Fruit fly (Drosophila melanogaster) whole organism, embryonic: ENCODE data around the gene Traf4.

Experiments used
- Ada2b ChIP-seq: fragments of 200-800 bp; sonication (Bioruptor generic); IDR thresholded peaks from 2 replicates; pipeline ENCODE4 v1.3.6; 2022; ENCODE audit warnings: missing biosample characterization, missing genetic modification characterization
- Aef1 ChIP-seq: fragments of 200-800 bp; sonication (Bioruptor generic); IDR thresholded peaks from 3 replicates; pipeline ENCODE4 v1.3.6; 2022; ENCODE audit warnings: missing biosample characterization, missing genetic modification characterization
- Asciz ChIP-seq: fragments of 200-800 bp; sonication (Bioruptor generic); optimal IDR thresholded peaks from 2 replicates; lab custom pipeline; 2017; ENCODE audit warnings: missing biosample characterization, mild to moderate bottlenecking, missing genetic modification characterization, missing genetic modification reagents
- CG10979 ChIP-seq: fragments of 200-800 bp; sonication (Bioruptor generic); optimal IDR thresholded peaks from 2 replicates; lab custom pipeline; 2018; ENCODE audit warnings: missing biosample characterization, mild to moderate bottlenecking, missing genetic modification characterization, moderate library complexity
- CG11695 ChIP-seq: fragments of 200-800 bp; sonication (Bioruptor generic); IDR thresholded peaks from 3 replicates; pipeline ENCODE4 v1.3.6; 2022; ENCODE audit warnings: missing biosample characterization, missing genetic modification characterization
- CG12299 ChIP-seq: fragments of 200-800 bp; sonication (Bioruptor generic); optimal IDR thresholded peaks from 2 replicates; lab custom pipeline; 2018; ENCODE audit warnings: missing biosample characterization, mild to moderate bottlenecking, missing genetic modification characterization
- CG12391 ChIP-seq: fragments of 200-800 bp; sonication (Bioruptor generic); optimal IDR thresholded peaks from 3 replicates; lab custom pipeline; 2018; ENCODE audit warnings: missing biosample characterization, mild to moderate bottlenecking, missing genetic modification characterization, moderate library complexity
- CG18476 ChIP-seq: fragments of 200-800 bp; sonication (Bioruptor generic); optimal IDR thresholded peaks from 2 replicates; lab custom pipeline; 2016; ENCODE audit warnings: missing biosample characterization, mild to moderate bottlenecking, missing genetic modification characterization
- CG3065 ChIP-seq: fragments of 200-800 bp; sonication (Bioruptor generic); optimal IDR thresholded peaks from 2 replicates; lab custom pipeline; 2016; ENCODE audit warnings: missing biosample characterization, missing genetic modification characterization
- CG32767 ChIP-seq: fragments of 200-800 bp; sonication (Bioruptor generic); IDR thresholded peaks from 2 replicates; pipeline ENCODE4 v1.3.6; 2022; ENCODE audit warnings: missing biosample characterization, missing genetic modification characterization
- CG34376 ChIP-seq: fragments of 200-800 bp; sonication (Bioruptor generic); optimal IDR thresholded peaks from 2 replicates; lab custom pipeline; 2018; ENCODE audit warnings: missing biosample characterization, mild to moderate bottlenecking, missing genetic modification characterization
- CG4282 ChIP-seq: fragments of 200-800 bp; sonication (Bioruptor generic); optimal IDR thresholded peaks from 2 replicates; lab custom pipeline; 2016; ENCODE audit warnings: missing biosample characterization, missing genetic modification characterization
- CG4360 ChIP-seq: fragments of 200-800 bp; sonication (Bioruptor generic); IDR thresholded peaks from 2 replicates; pipeline ENCODE4 v1.3.6; 2022; ENCODE audit warnings: missing biosample characterization, missing genetic modification characterization
- CG5245 ChIP-seq: fragments of 200-800 bp; sonication (Bioruptor generic); optimal IDR thresholded peaks from 3 replicates; lab custom pipeline; 2016; ENCODE audit warnings: missing biosample characterization, missing genetic modification characterization
- CG6254 ChIP-seq: fragments of 200-800 bp; sonication (Bioruptor generic); optimal IDR thresholded peaks from 3 replicates; lab custom pipeline; 2017; ENCODE audit warnings: mild to moderate bottlenecking, missing biosample characterization, missing genetic modification reagents, missing genetic modification characterization
- CG6854 ChIP-seq: fragments of 200-800 bp; sonication (Bioruptor generic); optimal IDR thresholded peaks from 3 replicates; lab custom pipeline; 2017; ENCODE audit warnings: missing biosample characterization, mild to moderate bottlenecking, missing genetic modification characterization
- CG9727 ChIP-seq: fragments of 200-800 bp; sonication (Bioruptor generic); optimal IDR thresholded peaks from 3 replicates; lab custom pipeline; 2017; ENCODE audit warnings: missing biosample characterization, mild to moderate bottlenecking, missing genetic modification characterization
- CG9876 ChIP-seq: fragments of 200-800 bp; sonication (Bioruptor generic); optimal IDR thresholded peaks from 2 replicates; lab custom pipeline; 2016; ENCODE audit warnings: missing biosample characterization, missing genetic modification characterization
- Camta ChIP-seq: fragments of 200-800 bp; sonication (Bioruptor generic); optimal IDR thresholded peaks from 2 replicates; lab custom pipeline; 2016; ENCODE audit warnings: missing biosample characterization, missing genetic modification characterization
- D19B ChIP-seq: fragments of 200-800 bp; sonication (Bioruptor generic); optimal IDR thresholded peaks from 2 replicates; lab custom pipeline; 2017; ENCODE audit warnings: missing biosample characterization, mild to moderate bottlenecking, missing genetic modification characterization
- Dip2 ChIP-seq: fragments of 200-800 bp; sonication (Bioruptor generic); IDR thresholded peaks from 2 replicates; pipeline ENCODE4 v1.3.6; 2022; ENCODE audit warnings: missing biosample characterization, missing genetic modification characterization
- Dll ChIP-seq: fragments of 200-800 bp; sonication (Bioruptor generic); IDR thresholded peaks from 4 replicates; pipeline ENCODE4 v1.3.6; 2022; ENCODE audit warnings: missing biosample characterization, missing genetic modification characterization; ENCODE audit not compliant: partially characterized antibody
- Doc3 ChIP-seq: fragments of 200-800 bp; sonication (Bioruptor generic); IDR thresholded peaks from 3 replicates; pipeline ENCODE4 v1.3.6; 2022; ENCODE audit warnings: missing biosample characterization, missing genetic modification characterization; ENCODE audit not compliant: partially characterized antibody
- Dref ChIP-seq: fragments of 200-800 bp; sonication (Bioruptor generic); IDR thresholded peaks from 2 replicates; pipeline ENCODE4 v1.3.6; 2022; ENCODE audit warnings: missing biosample characterization, missing genetic modification characterization
- MBD-R2 ChIP-seq: fragments of 200-800 bp; sonication (Bioruptor generic); IDR thresholded peaks from 2 replicates; pipeline ENCODE4 v1.3.6; 2022; ENCODE audit warnings: missing biosample characterization, missing genetic modification characterization
- Mes4 ChIP-seq: fragments of 200-800 bp; sonication (Bioruptor generic); optimal IDR thresholded peaks from 2 replicates; lab custom pipeline; 2016; ENCODE audit warnings: missing biosample characterization, missing genetic modification characterization
- Neu2 ChIP-seq: fragments of 200-800 bp; sonication (Bioruptor generic); optimal IDR thresholded peaks from 3 replicates; lab custom pipeline; 2016; ENCODE audit warnings: missing biosample characterization, missing genetic modification characterization, borderline replicate concordance
- NfI ChIP-seq: fragments of 200-800 bp; sonication (Bioruptor generic); optimal IDR thresholded peaks from 3 replicates; lab custom pipeline; 2018; ENCODE audit warnings: missing biosample characterization, mild to moderate bottlenecking, missing genetic modification characterization, moderate library complexity
- Rx ChIP-seq: fragments of 200-800 bp; sonication (Bioruptor generic); IDR thresholded peaks from 2 replicates; pipeline ENCODE4 v1.3.6; 2022; ENCODE audit warnings: missing biosample characterization, missing genetic modification characterization
- Usf ChIP-seq: fragments of 200-800 bp; sonication (Bioruptor generic); optimal IDR thresholded peaks from 2 replicates; lab custom pipeline; 2017; ENCODE audit warnings: missing genotype, missing biosample characterization, missing genetic modification characterization
- bsh ChIP-seq, 2 experiments: fragments of 200-800 bp; sonication (Bioruptor generic); optimal IDR thresholded peaks; 2 replicates each; lab custom pipeline; 2017 to 2018; ENCODE audit warnings: mild to moderate bottlenecking in 2 of 2, missing biosample characterization in 2 of 2, missing genetic modification characterization in 2 of 2, moderate library complexity in 1 of 2
- cg ChIP-seq: fragments of 200-800 bp; sonication (Bioruptor generic); optimal IDR thresholded peaks from 3 replicates; lab custom pipeline; 2019; ENCODE audit warnings: missing biosample characterization, mild to moderate bottlenecking, missing genetic modification characterization, moderate library complexity
- danr ChIP-seq: fragments of 200-800 bp; sonication (Bioruptor generic); IDR thresholded peaks from 2 replicates; pipeline ENCODE4 v1.3.6; 2022; ENCODE audit warnings: missing biosample characterization, missing genetic modification characterization
- dysf ChIP-seq: fragments of 200-800 bp; sonication (Bioruptor generic); IDR thresholded peaks from 3 replicates; pipeline ENCODE4 v1.3.6; 2022; ENCODE audit warnings: missing biosample characterization, missing genetic modification characterization
- ems ChIP-seq: fragments of 200-800 bp; sonication (Bioruptor generic); optimal IDR thresholded peaks from 3 replicates; lab custom pipeline; 2016; ENCODE audit warnings: missing biosample characterization, missing genetic modification characterization
- ewg ChIP-seq: fragments of 200-800 bp; sonication (Bioruptor generic); optimal IDR thresholded peaks from 3 replicates; lab custom pipeline; 2017; ENCODE audit warnings: mild to moderate bottlenecking, missing biosample characterization, missing genetic modification reagents, missing genetic modification characterization
- eyg ChIP-seq: fragments of 200-800 bp; sonication (Bioruptor generic); optimal IDR thresholded peaks from 3 replicates; lab custom pipeline; 2016; ENCODE audit warnings: missing biosample characterization, missing genetic modification characterization
- gfzf ChIP-seq: fragments of 200-800 bp; sonication (Bioruptor generic); optimal IDR thresholded peaks from 2 replicates; lab custom pipeline; 2016; ENCODE audit warnings: missing biosample characterization, mild to moderate bottlenecking, missing genetic modification characterization, moderate library complexity
- grn ChIP-seq: fragments of 200-800 bp; sonication (Bioruptor generic); optimal IDR thresholded peaks from 3 replicates; lab custom pipeline; 2017; ENCODE audit warnings: missing biosample characterization, missing genetic modification characterization
- lmd ChIP-seq: fragments of 200-800 bp; sonication (Bioruptor generic); IDR thresholded peaks from 2 replicates; pipeline ENCODE4 v1.3.6; 2022; ENCODE audit warnings: missing biosample characterization, missing genetic modification characterization
- luna ChIP-seq: fragments of 200-800 bp; sonication (Bioruptor generic); optimal IDR thresholded peaks from 2 replicates; lab custom pipeline; 2016; ENCODE audit warnings: missing biosample characterization, missing genetic modification characterization
- nmo ChIP-seq: fragments of 200-800 bp; sonication (Bioruptor generic); optimal IDR thresholded peaks from 2 replicates; lab custom pipeline; 2018; ENCODE audit warnings: missing biosample characterization, mild to moderate bottlenecking, missing genetic modification characterization, moderate library complexity
- odd ChIP-seq: fragments of 200-800 bp; sonication (Bioruptor generic); optimal IDR thresholded peaks from 2 replicates; lab custom pipeline; 2017; ENCODE audit warnings: missing biosample characterization, mild to moderate bottlenecking, missing genetic modification characterization
- ranshi ChIP-seq: fragments of 200-800 bp; sonication (Bioruptor generic); IDR thresholded peaks from 2 replicates; pipeline ENCODE4 v1.3.6; 2022; ENCODE audit warnings: missing biosample characterization, missing genetic modification characterization
- ro ChIP-seq: fragments of 200-800 bp; sonication (Bioruptor generic); IDR thresholded peaks from 2 replicates; pipeline ENCODE4 v1.3.6; 2022; ENCODE audit warnings: missing biosample characterization, missing genetic modification characterization
- unc-4 ChIP-seq: fragments of 200-800 bp; sonication (Bioruptor generic); IDR thresholded peaks from 2 replicates; pipeline ENCODE4 v1.3.6; 2022; ENCODE audit warnings: missing biosample characterization, missing genetic modification characterization; ENCODE audit not compliant: partially characterized antibody
- vvl ChIP-seq: fragments of 200-800 bp; sonication (Bioruptor generic); IDR thresholded peaks from 2 replicates; pipeline ENCODE4 v1.3.6; 2022; ENCODE audit warnings: missing biosample characterization, missing genetic modification characterization
- wek ChIP-seq: fragments of 200-800 bp; sonication (Bioruptor generic); optimal IDR thresholded peaks from 3 replicates; lab custom pipeline; 2018; ENCODE audit warnings: missing biosample characterization, mild to moderate bottlenecking, missing genetic modification characterization, moderate library complexity
- zen2 ChIP-seq: fragments of 200-800 bp; sonication (Bioruptor generic); IDR thresholded peaks from 3 replicates; pipeline ENCODE4 v1.3.6; 2022; ENCODE audit warnings: missing biosample characterization, missing genetic modification characterization; ENCODE audit not compliant: partially characterized antibody

Traf4 gene

dm6 chr2L:4400653-4401052 is 38.9 kb downstream of the Traf4 start, which contains the start of gene CG33003:
CG33003 (plus strand) TSS chr2L:4400953.
- TF ChIP-seq vvl (GFP tag; lab: Robert Waterston, UW): no peak
- TF ChIP-seq Doc3 (GFP tag; lab: Robert Waterston, UW): no peak
- TF ChIP-seq CG32767 (GFP tag; lab: Robert Waterston, UW): no peak
- no peak for TF ChIP-seq CG3065 (GFP tag; lab: Kevin White, UChicago)
- TF ChIP-seq CG4282: no peak
- TF ChIP-seq CG4360 (GFP tag; lab: Robert Waterston, UW): no peak
- no peak for TF ChIP-seq lmd (GFP tag; lab: Robert Waterston, UW)
- TF ChIP-seq grn (GFP tag; lab: Kevin White, UChicago): no peak
- no peak for TF ChIP-seq bsh (GFP tag; optimal IDR thresholded peaks at IDR 0.05; lab: Kevin White, UChicago)
- TF ChIP-seq Dip2 (GFP tag; lab: Robert Waterston, UW): no peak
- no peak for TF ChIP-seq danr (GFP tag; lab: Robert Waterston, UW)

- TF ChIP-seq luna: peak; percentile 42
- TF ChIP-seq dysf (GFP tag; lab: Robert Waterston, UW): peak; percentile 22; the same call in 1 of the 3 replicates
- peak; percentile 20 for TF ChIP-seq gfzf
- no peak for TF ChIP-seq Aef1 (GFP tag; lab: Robert Waterston, UW)
- peak; percentile 41 for TF ChIP-seq nmo (GFP tag; lab: Kevin White, UChicago)
- peak; percentile 34 for TF ChIP-seq CG10979 (tag; lab: Kevin White, UChicago)
- TF ChIP-seq eyg (GFP tag; lab: Kevin White, UChicago): peak; percentile 44
- peak; percentile 4 for TF ChIP-seq Mes4
- peak; percentile 78 for TF ChIP-seq MBD-R2 (GFP tag; lab: Robert Waterston, UW)
- peak; percentile 75 for TF ChIP-seq unc-4
- no peak for TF ChIP-seq odd
- TF ChIP-seq Dref: peak; percentile 91
- peak; percentile 53 for TF ChIP-seq CG34376 (GFP tag; lab: Kevin White, UChicago)
- no peak for TF ChIP-seq CG6854 (GFP tag; lab: Kevin White, UChicago)
- no peak for TF ChIP-seq CG12299 (tag; lab: Kevin White, UChicago)
- TF ChIP-seq wek: peak; percentile 47
- TF ChIP-seq danr (GFP tag; lab: Robert Waterston, UW): no peak
- peak; percentile 40 for TF ChIP-seq CG9727 (GFP tag; lab: Kevin White, UChicago)
- no peak for TF ChIP-seq CG5245 (GFP tag; lab: Kevin White, UChicago)
- no peak for TF ChIP-seq CG12391 (tag; lab: Kevin White, UChicago)
- no peak for TF ChIP-seq cg (GFP tag; lab: Kevin White, UChicago)
- peak; percentile 15 for TF ChIP-seq ems
- no peak for TF ChIP-seq Usf
- no peak for TF ChIP-seq ro (GFP tag; lab: Robert Waterston, UW)
- TF ChIP-seq D19B (GFP tag; lab: Kevin White, UChicago): no peak
- no peak for TF ChIP-seq CG11695 (GFP tag; lab: Robert Waterston, UW)
- TF ChIP-seq CG9876 (GFP tag; lab: Kevin White, UChicago): no peak
- peak; percentile 31 for TF ChIP-seq Asciz (GFP tag; lab: Kevin White, UChicago)
- TF ChIP-seq zen2: peak; percentile 81
- no peak for TF ChIP-seq ewg
- TF ChIP-seq Dll (GFP tag; lab: Robert Waterston, UW): peak; percentile 85
- TF ChIP-seq Rx: no peak
- no peak for TF ChIP-seq Neu2 (GFP tag; lab: Kevin White, UChicago)
- TF ChIP-seq NfI: peak; percentile 70
- TF ChIP-seq ranshi (GFP tag; lab: Robert Waterston, UW): no peak
- TF ChIP-seq CG18476: no peak
- TF ChIP-seq CG6254 (GFP tag; lab: Kevin White, UChicago): no peak
- TF ChIP-seq Ada2b: no peak
- peak; percentile 49 for TF ChIP-seq Camta
These were observed 41.4 kb downstream of the Traf4 start, which contains the start of gene Dim1 for dm6 chr2L:4403013-4403604. Dim1 (plus strand) TSS chr2L:4403251.
